Worm (Caenorhabditis elegans) whole organism, young adult: ENCODE measurements around the gene frl-1.
A peak's percentile ranks its signal among the peaks of the same experiment; 100 is the strongest.

Experiments used
- B0261.1 ChIP-seq: sonication (generic microtip); optimal IDR thresholded peaks from 2 replicates; lab custom pipeline; 2016; ENCODE audit warnings: mild to moderate bottlenecking, missing genetic modification characterization, moderate library complexity, missing compliant biosample characterization
- C17E4.6 ChIP-seq: fragments of 200-800 bp; sonication (Bioruptor generic); IDR thresholded peaks from 2 replicates; pipeline ENCODE4 v1.3.6; 2022; ENCODE audit warnings: missing genetic modification reagents, missing genetic modification characterization, missing compliant biosample characterization
- D2030.7 ChIP-seq: fragments of 200-800 bp; sonication (Bioruptor generic); IDR thresholded peaks from 2 replicates; pipeline ENCODE4 v1.3.6; 2022; ENCODE audit warnings: missing genetic modification reagents, missing genetic modification characterization, missing compliant biosample characterization
- F23B12.7 ChIP-seq: sonication (generic microtip); optimal IDR thresholded peaks from 2 replicates; lab custom pipeline; 2017; ENCODE audit warnings: missing genetic modification characterization, mild to moderate bottlenecking, missing compliant biosample characterization, antibody characterized with exemption, moderate library complexity; ENCODE audit not compliant: insufficient read depth
- F37B4.10 ChIP-seq: fragments of 200-800 bp; sonication (Bioruptor generic); IDR thresholded peaks from 2 replicates; pipeline ENCODE4 v1.3.6; 2022; ENCODE audit warnings: missing genetic modification characterization, missing compliant biosample characterization
- F57A8.1 ChIP-seq: fragments of 200-800 bp; sonication (Bioruptor generic); optimal IDR thresholded peaks from 2 replicates; lab custom pipeline; 2018; ENCODE audit warnings: mild to moderate bottlenecking, missing genetic modification characterization, moderate library complexity, missing compliant biosample characterization
- T07F8.4 ChIP-seq: sonication (generic microtip); optimal IDR thresholded peaks from 2 replicates; lab custom pipeline; 2016; ENCODE audit warnings: mild to moderate bottlenecking, missing genetic modification characterization, moderate library complexity, missing compliant biosample characterization
- Y53F4B.3 ChIP-seq: fragments of 200-800 bp; sonication (Bioruptor generic); IDR thresholded peaks from 2 replicates; pipeline ENCODE4 v1.3.6; 2022; ENCODE audit warnings: missing genetic modification reagents, missing genetic modification characterization, missing compliant biosample characterization
- Y53G8AR.9 ChIP-seq: fragments of 200-800 bp; sonication (Bioruptor generic); conservative IDR thresholded peaks from 2 replicates; pipeline ENCODE4 v1.3.6; 2022; ENCODE audit warnings: missing genetic modification reagents, missing genetic modification characterization, missing compliant biosample characterization
- Y67H2A.10 ChIP-seq: fragments of 200-800 bp; sonication (Bioruptor generic); conservative IDR thresholded peaks from 2 replicates; pipeline ENCODE4 v1.3.6; 2022; ENCODE audit warnings: missing genetic modification reagents, missing genetic modification characterization, missing compliant biosample characterization
- aptf-2 ChIP-seq: fragments of 200-800 bp; sonication (Bioruptor generic); conservative IDR thresholded peaks from 2 replicates; pipeline ENCODE4 v1.3.6; 2022; ENCODE audit warnings: missing genetic modification reagents, missing genetic modification characterization, missing compliant biosample characterization
- atf-7 ChIP-seq: sonication (generic microtip); optimal IDR thresholded peaks from 2 replicates; lab custom pipeline; 2017; ENCODE audit warnings: mild to moderate bottlenecking, missing genetic modification characterization, missing compliant biosample characterization
- athp-1 ChIP-seq: sonication (generic microtip); optimal IDR thresholded peaks from 2 replicates; lab custom pipeline; 2017; ENCODE audit warnings: mild to moderate bottlenecking, missing genetic modification characterization, missing compliant biosample characterization
- attf-3 ChIP-seq: fragments of 200-800 bp; sonication (Bioruptor generic); conservative IDR thresholded peaks from 2 replicates; pipeline ENCODE4 v1.3.6; 2022; ENCODE audit warnings: missing genetic modification reagents, missing genetic modification characterization, missing compliant biosample characterization
- ccch-3 ChIP-seq: fragments of 200-800 bp; sonication (Bioruptor generic); optimal IDR thresholded peaks from 2 replicates; lab custom pipeline; 2018; ENCODE audit warnings: mild to moderate bottlenecking, missing genetic modification characterization, missing compliant biosample characterization
- ceh-100 ChIP-seq: fragments of 200-800 bp; sonication (Bioruptor generic); IDR thresholded peaks from 2 replicates; pipeline ENCODE4 v1.3.6; 2022; ENCODE audit warnings: missing genetic modification reagents, missing genetic modification characterization, missing compliant biosample characterization
- ceh-58 ChIP-seq: fragments of 200-800 bp; sonication (Bioruptor generic); IDR thresholded peaks from 2 replicates; pipeline ENCODE4 v1.3.6; 2022; ENCODE audit warnings: missing genetic modification characterization, missing compliant biosample characterization
- ceh-79 ChIP-seq: sonication (generic microtip); optimal IDR thresholded peaks from 2 replicates; lab custom pipeline; 2017; ENCODE audit warnings: mild to moderate bottlenecking, missing genetic modification characterization, missing compliant biosample characterization
- die-1 ChIP-seq: sonication (generic microtip); optimal IDR thresholded peaks from 2 replicates; lab custom pipeline; 2016; ENCODE audit warnings: missing genotype, mild to moderate bottlenecking, missing genetic modification characterization, missing compliant biosample characterization
- dpl-1 ChIP-seq: fragments of 150-350 bp; optimal IDR thresholded peaks from 2 replicates; lab custom pipeline; 2014; ENCODE audit warnings: missing biosample characterization, missing genetic modification reagents, missing genetic modification characterization
- efl-1 ChIP-seq: fragments of 150-350 bp; optimal IDR thresholded peaks from 2 replicates; lab custom pipeline; 2014; ENCODE audit warnings: missing biosample characterization, missing genetic modification reagents, missing genetic modification characterization
- egl-18 ChIP-seq: fragments of 200-800 bp; sonication (Bioruptor generic); IDR thresholded peaks from 2 replicates; pipeline ENCODE4 v1.3.6; 2022; ENCODE audit warnings: missing genetic modification reagents, missing genetic modification characterization, missing compliant biosample characterization
- egl-44 ChIP-seq: fragments of 200-800 bp; sonication (Bioruptor generic); IDR thresholded peaks from 2 replicates; pipeline ENCODE4 v1.3.6; 2022; ENCODE audit warnings: missing genetic modification reagents, missing genetic modification characterization, missing compliant biosample characterization
- let-526 ChIP-seq: fragments of 200-800 bp; sonication (Bioruptor generic); IDR thresholded peaks from 2 replicates; pipeline ENCODE4 v1.3.6; 2022; ENCODE audit warnings: missing genetic modification reagents, missing genetic modification characterization, missing compliant biosample characterization
- lin-26 ChIP-seq: fragments of 200-800 bp; sonication (Bioruptor generic); IDR thresholded peaks from 2 replicates; pipeline ENCODE4 v1.3.6; 2022; ENCODE audit warnings: missing genetic modification reagents, missing genetic modification characterization, missing compliant biosample characterization
- madf-10 ChIP-seq: sonication (generic microtip); optimal IDR thresholded peaks from 2 replicates; lab custom pipeline; 2016; ENCODE audit warnings: mild to moderate bottlenecking, missing genetic modification characterization, missing compliant biosample characterization
- madf-6 ChIP-seq: fragments of 200-800 bp; sonication (Bioruptor generic); IDR thresholded peaks from 2 replicates; pipeline ENCODE4 v1.3.6; 2022; ENCODE audit warnings: missing genetic modification reagents, missing genetic modification characterization, missing compliant biosample characterization
- nfya-1 ChIP-seq: sonication (generic microtip); optimal IDR thresholded peaks from 2 replicates; lab custom pipeline; 2017; ENCODE audit warnings: antibody characterized with exemption, missing compliant biosample characterization, missing genetic modification characterization, borderline replicate concordance; ENCODE audit not compliant: insufficient read depth
- nfya-2 ChIP-seq: fragments of 200-800 bp; sonication (Bioruptor generic); IDR thresholded peaks from 2 replicates; pipeline ENCODE4 v1.3.6; 2022; ENCODE audit warnings: missing genetic modification reagents, missing genetic modification characterization, missing compliant biosample characterization
- nfyb-1 ChIP-seq: fragments of 200-800 bp; sonication (Bioruptor generic); IDR thresholded peaks from 2 replicates; pipeline ENCODE4 v1.3.6; 2022; ENCODE audit warnings: missing genetic modification reagents, missing genetic modification characterization, missing compliant biosample characterization
- nhr-120 ChIP-seq: fragments of 200-800 bp; sonication (Bioruptor generic); IDR thresholded peaks from 2 replicates; pipeline ENCODE4 v1.3.6; 2022; ENCODE audit warnings: missing genetic modification characterization, missing compliant biosample characterization
- nhr-27 ChIP-seq: fragments of 200-800 bp; sonication (Bioruptor generic); optimal IDR thresholded peaks from 2 replicates; lab custom pipeline; 2018; ENCODE audit warnings: mild to moderate bottlenecking, missing genetic modification characterization, moderate library complexity, missing compliant biosample characterization
- nhr-80 ChIP-seq: sonication (generic microtip); optimal IDR thresholded peaks from 2 replicates; lab custom pipeline; 2016; ENCODE audit warnings: missing genetic modification characterization, missing compliant biosample characterization
- nhr-90 ChIP-seq: sonication (generic microtip); optimal IDR thresholded peaks from 2 replicates; lab custom pipeline; 2016; ENCODE audit warnings: missing genotype, mild to moderate bottlenecking, missing genetic modification characterization, missing compliant biosample characterization
- pbrm-1 ChIP-seq: fragments of 200-800 bp; sonication (Bioruptor generic); IDR thresholded peaks from 2 replicates; pipeline ENCODE4 v1.3.6; 2022; ENCODE audit warnings: missing genetic modification reagents, missing genetic modification characterization, missing compliant biosample characterization
- repo-1 ChIP-seq: sonication (generic microtip); optimal IDR thresholded peaks from 2 replicates; lab custom pipeline; 2017; ENCODE audit warnings: mild to moderate bottlenecking, missing genetic modification characterization, missing compliant biosample characterization
- rpc-1 ChIP-seq, 2 experiments: fragments of 150-350 bp in 1 of 2; sonication (generic microtip) in 1 of 2; optimal IDR thresholded peaks; 2 replicates each; lab custom pipeline; 2014 to 2018; ENCODE audit warnings: missing biosample characterization in 1 of 2, missing genetic modification characterization in 1 of 2, missing genetic modification reagents in 1 of 2, missing genotype in 1 of 2
- sdz-38 ChIP-seq: sonication (generic microtip); optimal IDR thresholded peaks from 2 replicates; lab custom pipeline; 2016; ENCODE audit warnings: missing genotype, missing genetic modification characterization, missing compliant biosample characterization
- snpc-4 ChIP-seq, 5 experiments: fragments of 150-350 bp in 1 of 5; sonication (generic microtip) in 4 of 5; optimal IDR thresholded peaks; 2 replicates each; lab custom pipeline; 2014 to 2018; ENCODE audit warnings: missing genetic modification characterization in 5 of 5, missing biosample characterization in 3 of 5, antibody characterized with exemption in 2 of 5, mild to moderate bottlenecking in 2 of 5, missing compliant biosample characterization in 2 of 5, missing genotype in 2 of 5, moderate library complexity in 2 of 5, missing genetic modification reagents in 1 of 5
- sptf-2 ChIP-seq: fragments of 200-800 bp; sonication (Bioruptor generic); optimal IDR thresholded peaks from 2 replicates; lab custom pipeline; 2018; ENCODE audit warnings: mild to moderate bottlenecking, missing genetic modification characterization, missing compliant biosample characterization
- tlf-1 ChIP-seq: fragments of 200-800 bp; sonication (Bioruptor generic); optimal IDR thresholded peaks from 2 replicates; lab custom pipeline; 2018; ENCODE audit warnings: mild to moderate bottlenecking, missing genetic modification characterization, missing compliant biosample characterization
- xnd-1 ChIP-seq: sonication (generic microtip); optimal IDR thresholded peaks from 2 replicates; lab custom pipeline; 2016; ENCODE audit warnings: missing genotype, missing genetic modification reagents, missing genetic modification characterization, missing compliant biosample characterization
- zfh-2 ChIP-seq: fragments of 200-800 bp; sonication (Bioruptor generic); conservative IDR thresholded peaks from 2 replicates; pipeline ENCODE4 v1.3.6; 2022; ENCODE audit warnings: missing genetic modification reagents, missing genetic modification characterization, missing compliant biosample characterization
- zim-3 ChIP-seq: sonication (generic microtip); optimal IDR thresholded peaks from 2 replicates; lab custom pipeline; 2017; ENCODE audit warnings: mild to moderate bottlenecking, missing genetic modification characterization, moderate library complexity, missing compliant biosample characterization
- ztf-22 ChIP-seq: fragments of 200-800 bp; sonication (Bioruptor generic); optimal IDR thresholded peaks from 2 replicates; lab custom pipeline; 2018; ENCODE audit warnings: mild to moderate bottlenecking, missing genetic modification characterization, moderate library complexity, missing compliant biosample characterization
- ztf-28 ChIP-seq: fragments of 200-800 bp; sonication (Bioruptor generic); IDR thresholded peaks from 2 replicates; pipeline ENCODE4 v1.3.6; 2022; ENCODE audit warnings: missing genetic modification reagents, missing genetic modification characterization, missing compliant biosample characterization
- ztf-6 ChIP-seq: fragments of 200-800 bp; sonication (Bioruptor generic); IDR thresholded peaks from 2 replicates; pipeline ENCODE4 v1.3.6; 2022; ENCODE audit warnings: missing genetic modification reagents, missing genetic modification characterization, missing compliant biosample characterization

Gene frl-1

ce11 chrIII:2171892-2172591, 48.1 kb downstream of the frl-1 start (continued):
- TF ChIP-seq sptf-2 (GFP tag; lab: Kevin White, UChicago): no peak
- peak; percentile 96 for TF ChIP-seq zfh-2
- no peak for TF ChIP-seq repo-1 (tag; lab: Kevin White, UChicago)
- no peak for TF ChIP-seq zim-3 (tag; lab: Kevin White, UChicago)
- TF ChIP-seq Y67H2A.10 (GFP tag; lab: Robert Waterston, UW): peak; percentile 66; the same call in 1 of the 2 replicates
- TF ChIP-seq egl-18 (GFP tag; lab: Robert Waterston, UW): no peak
- TF ChIP-seq atf-7 (tag; lab: Kevin White, UChicago): peak; percentile 54
- TF ChIP-seq nfyb-1 (GFP tag; lab: Robert Waterston, UW): peak; percentile 60; the same call in 1 of the 2 replicates
- TF ChIP-seq ztf-22 (GFP tag; lab: Kevin White, UChicago): peak; percentile 63
- TF ChIP-seq efl-1 (GFP tag; lab: Kevin White, UChicago): peak; percentile 85
- peak; percentile 73 for TF ChIP-seq lin-26 (GFP tag; lab: Robert Waterston, UW)
- peak; percentile 59; the same call in 1 of the 2 replicates for TF ChIP-seq egl-44
- no peak for TF ChIP-seq nhr-120 (GFP tag; lab: Robert Waterston, UW)
- TF ChIP-seq ceh-79: no peak
- no peak for TF ChIP-seq F37B4.10 (GFP tag; lab: Robert Waterston, UW)
- TF ChIP-seq snpc-4 (GFP tag; optimal IDR thresholded peaks at IDR 0.05; lab: Kevin White, UChicago): peak; percentile 6
- peak in 2 of 4 experiments; percentile 43 to 63 for TF ChIP-seq snpc-4 (tag; optimal IDR thresholded peaks at IDR 0.05; lab: Kevin White, UChicago)
- TF ChIP-seq aptf-2 (GFP tag; lab: Robert Waterston, UW): no peak
- peak; percentile 52 for TF ChIP-seq xnd-1
- peak; percentile 91 for TF ChIP-seq madf-6 (GFP tag; lab: Robert Waterston, UW)
- TF ChIP-seq F23B12.7 (tag; lab: Kevin White, UChicago): peak; percentile 35
- TF ChIP-seq B0261.1 (tag; lab: Kevin White, UChicago): no peak
- no peak for TF ChIP-seq C17E4.6 (GFP tag; lab: Robert Waterston, UW)
- TF ChIP-seq F57A8.1 (GFP tag; lab: Kevin White, UChicago): no peak
- TF ChIP-seq nfya-1 (tag; lab: Kevin White, UChicago): no peak
- TF ChIP-seq nhr-80 (tag; lab: Kevin White, UChicago): peak; percentile 88
- peak; percentile 58 for TF ChIP-seq die-1 (tag; lab: Kevin White, UChicago)
- peak; percentile 79 for TF ChIP-seq nhr-90 (tag; lab: Kevin White, UChicago)
- TF ChIP-seq nfya-2 (GFP tag; lab: Robert Waterston, UW): no peak
- no peak for TF ChIP-seq ceh-58
- TF ChIP-seq pbrm-1: peak; percentile 58; the same call in 1 of the 2 replicates
- no peak for TF ChIP-seq ztf-28
- no peak for TF ChIP-seq athp-1 (tag; lab: Kevin White, UChicago)
- no peak for TF ChIP-seq let-526 (GFP tag; lab: Robert Waterston, UW)
- no peak; the same call in 1 of the 2 replicates for TF ChIP-seq attf-3 (GFP tag; lab: Robert Waterston, UW)
- TF ChIP-seq Y53F4B.3 (GFP tag; lab: Robert Waterston, UW): no peak
- TF ChIP-seq madf-10 (tag; lab: Kevin White, UChicago): peak; percentile 52
- TF ChIP-seq T07F8.4 (tag; lab: Kevin White, UChicago): no peak
- TF ChIP-seq nhr-27 (tag; lab: Kevin White, UChicago): no peak
- TF ChIP-seq ztf-6 (GFP tag; lab: Robert Waterston, UW): no peak
- peak; percentile 58 for TF ChIP-seq dpl-1 (GFP tag; lab: Kevin White, UChicago)
- TF ChIP-seq Y53G8AR.9 (GFP tag; lab: Robert Waterston, UW): no peak
- no peak for TF ChIP-seq rpc-1 (optimal IDR thresholded peaks at IDR 0.05; lab: Kevin White, UChicago)
- no peak for TF ChIP-seq rpc-1 (tag; optimal IDR thresholded peaks at IDR 0.05; lab: Kevin White, UChicago)
- peak; percentile 36 for TF ChIP-seq tlf-1 (GFP tag; lab: Kevin White, UChicago)
- no peak for TF ChIP-seq ceh-100
- TF ChIP-seq D2030.7 (GFP tag; lab: Robert Waterston, UW): peak; percentile 84
- TF ChIP-seq sdz-38 (tag; lab: Kevin White, UChicago): no peak
- no peak for TF ChIP-seq ccch-3
